Fruit fly (Drosophila melanogaster): Measurements from ENCODE around the gene Ptp61F.

The Ptp61F gene

dm6 chr3L:1442906-1443305 is 32.2 kb downstream of the Ptp61F start (continued):
- TF ChIP-seq CG8319 (GFP tag; optimal IDR thresholded peaks at IDR 0.05) (peak; percentile 74), fd85E (GFP tag; optimal IDR thresholded peaks at IDR 0.05) (peak; percentile 23), eg (GFP tag; IDR thresholded peaks at IDR 0.05) (peak; percentile 53; the same call in 2 of the 3 replicates), ss (GFP tag; optimal IDR thresholded peaks at IDR 0.05) (peak; percentile 57 to 72), cyc (GFP tag; optimal IDR thresholded peaks at IDR 0.05) (peak; percentile 96), CG7368 (GFP tag; optimal IDR thresholded peaks at IDR 0.05) (peak; percentile 67), CG16779 (tag; optimal IDR thresholded peaks at IDR 0.05) (no peak), Sox15 (GFP tag; optimal IDR thresholded peaks at IDR 0.05) (peak; percentile 80), CG10631 (GFP tag; optimal IDR thresholded peaks at IDR 0.05) (peak; percentile 82), CG34406 (GFP tag; optimal IDR thresholded peaks at IDR 0.05) (peak; percentile 90), Ets96B (tag; optimal IDR thresholded peaks at IDR 0.05) (peak; percentile 71), Eip93F (GFP tag; optimal IDR thresholded peaks at IDR 0.05) (peak; percentile 97), Eip75B (GFP tag; optimal IDR thresholded peaks at IDR 0.05) (peak; percentile 91), Hr4 (GFP tag; optimal IDR thresholded peaks at IDR 0.05) (peak; percentile 37), fkh (GFP tag; optimal IDR thresholded peaks at IDR 0.05) (no peak), spab (GFP tag; optimal IDR thresholded peaks at IDR 0.05) (peak; percentile 55), CG10669 (GFP tag; optimal IDR thresholded peaks at IDR 0.05) (peak; percentile 72), pdm3 (GFP tag; optimal IDR thresholded peaks at IDR 0.05) (peak; percentile 89), CG6276 (GFP tag; optimal IDR thresholded peaks at IDR 0.05) (no peak), CG9139 (GFP tag; optimal IDR thresholded peaks at IDR 0.05) (no peak), CG31627 (GFP tag; optimal IDR thresholded peaks at IDR 0.05) (peak; percentile 98), Gug (GFP tag; IDR thresholded peaks at IDR 0.05) (peak; percentile 69), CG11762 (GFP tag; optimal IDR thresholded peaks at IDR 0.05; ENCODE audit: insufficient read depth) (peak; percentile 62)

dm6 chr3L:1442309-1442708 is 32.7 kb downstream of the Ptp61F start:
- TF ChIP-seq Hr39 (GFP tag; optimal IDR thresholded peaks at IDR 0.05) (peak; percentile 38), CG3032 (tag; optimal IDR thresholded peaks at IDR 0.05) (no peak), lz (GFP tag; optimal IDR thresholded peaks at IDR 0.05) (peak; percentile 22), Eip78C (GFP tag) (peak; percentile 55), Smox (GFP tag; optimal IDR thresholded peaks at IDR 0.05) (no peak), spab (GFP tag; optimal IDR thresholded peaks at IDR 0.05) (no peak), Met (GFP tag; optimal IDR thresholded peaks at IDR 0.05) (peak; percentile 24), CG11902 (GFP tag; optimal IDR thresholded peaks at IDR 0.05) (peak; percentile 22), CG31627 (GFP tag; optimal IDR thresholded peaks at IDR 0.05) (peak; percentile 36), dsx (GFP tag; optimal IDR thresholded peaks at IDR 0.05; ENCODE audit: poor library complexity, severe bottlenecking) (no peak), CG6163 (GFP tag; IDR thresholded peaks at IDR 0.05) (peak; percentile 41; the same call in 1 of the 3 replicates), pdm3 (GFP tag; optimal IDR thresholded peaks at IDR 0.05) (peak; percentile 20)

dm6 chr3L:1440999-1441398 is 34.1 kb downstream of the Ptp61F start:
- peak; percentile 71 for TF ChIP-seq eg (GFP tag; IDR thresholded peaks at IDR 0.05)
- TF ChIP-seq Sox14 (GFP tag; optimal IDR thresholded peaks at IDR 0.05): no peak
- TF ChIP-seq salr (GFP tag; optimal IDR thresholded peaks at IDR 0.05): peak in 1 of 2 experiments; percentile 3
- TF ChIP-seq Ets21C (GFP tag; optimal IDR thresholded peaks at IDR 0.05): no peak
- no peak for TF ChIP-seq Ets96B (tag; optimal IDR thresholded peaks at IDR 0.05)
- TF ChIP-seq CG8319 (GFP tag; optimal IDR thresholded peaks at IDR 0.05): no peak
- no peak for TF ChIP-seq pdm3 (GFP tag; optimal IDR thresholded peaks at IDR 0.05)
- TF ChIP-seq Sox102F (GFP tag; optimal IDR thresholded peaks at IDR 0.05): no peak
- TF ChIP-seq CG10669 (GFP tag; optimal IDR thresholded peaks at IDR 0.05): no peak
- TF ChIP-seq vri (GFP tag; optimal IDR thresholded peaks at IDR 0.05): no peak
- TF ChIP-seq CG15336 (GFP tag; IDR thresholded peaks at IDR 0.05): no peak
- no peak for TF ChIP-seq CG11294 (GFP tag; IDR thresholded peaks at IDR 0.05)
- no peak for TF ChIP-seq Hr39 (GFP tag; optimal IDR thresholded peaks at IDR 0.05)
- no peak for TF ChIP-seq dsx (GFP tag; optimal IDR thresholded peaks at IDR 0.05; ENCODE audit: poor library complexity, severe bottlenecking)
- TF ChIP-seq Eip75B (GFP tag; optimal IDR thresholded peaks at IDR 0.05): no peak
- TF ChIP-seq cyc (GFP tag; optimal IDR thresholded peaks at IDR 0.05): no peak
- no peak for TF ChIP-seq spab (GFP tag; optimal IDR thresholded peaks at IDR 0.05)
- no peak for TF ChIP-seq CG6276 (GFP tag; optimal IDR thresholded peaks at IDR 0.05)
- TF ChIP-seq fkh (GFP tag; optimal IDR thresholded peaks at IDR 0.05): no peak
- peak; percentile 31 for TF ChIP-seq CG32006 (GFP tag; optimal IDR thresholded peaks at IDR 0.05)
- no peak for TF ChIP-seq CG6808 (GFP tag; optimal IDR thresholded peaks at IDR 0.05)
- TF ChIP-seq Smox (GFP tag; optimal IDR thresholded peaks at IDR 0.05): no peak
- no peak for TF ChIP-seq Hr38 (GFP tag; optimal IDR thresholded peaks at IDR 0.05)
- no peak for TF ChIP-seq CG11762 (GFP tag; optimal IDR thresholded peaks at IDR 0.05; ENCODE audit: insufficient read depth)
- TF ChIP-seq CG9139 (GFP tag; optimal IDR thresholded peaks at IDR 0.05): no peak
- peak in 1 of 2 experiments; percentile 46 for TF ChIP-seq ss (GFP tag; optimal IDR thresholded peaks at IDR 0.05)
- no peak for TF ChIP-seq CG16779 (tag; optimal IDR thresholded peaks at IDR 0.05)
- TF ChIP-seq OdsH (GFP tag; optimal IDR thresholded peaks at IDR 0.05): no peak
- TF ChIP-seq svp (GFP tag): no peak
- TF ChIP-seq CG8119 (GFP tag; IDR thresholded peaks at IDR 0.05): peak; percentile 68; the same call in 2 of the 3 replicates
- TF ChIP-seq CG31627 (GFP tag; optimal IDR thresholded peaks at IDR 0.05): no peak
- TF ChIP-seq CG3032 (tag; optimal IDR thresholded peaks at IDR 0.05): no peak
- TF ChIP-seq CG11902 (GFP tag; optimal IDR thresholded peaks at IDR 0.05): no peak
